Worm (Caenorhabditis elegans) whole organism, L3 larva: ENCODE measurements around the gene R07C12.1.

Experiments used
- aly-2 ChIP-seq: fragments of 150-350 bp; optimal IDR thresholded peaks from 2 replicates; lab custom pipeline; 2014; ENCODE audit warnings: missing biosample characterization, missing genetic modification characterization
- ama-1 ChIP-seq: fragments of 150-350 bp; optimal IDR thresholded peaks from 2 replicates; lab custom pipeline; 2018
- elt-2 ChIP-seq: sonication (generic microtip); optimal IDR thresholded peaks from 2 replicates; lab custom pipeline; 2016; ENCODE audit warnings: missing genetic modification reagents, mild to moderate bottlenecking, missing genetic modification characterization, missing compliant biosample characterization
- fos-1 ChIP-seq: fragments of 150-350 bp; optimal IDR thresholded peaks from 2 replicates; lab custom pipeline; 2014; ENCODE audit warnings: missing biosample characterization, missing genetic modification characterization
- lin-15B ChIP-seq: fragments of 150-350 bp; optimal IDR thresholded peaks from 2 replicates; lab custom pipeline; 2014; ENCODE audit warnings: missing biosample characterization, missing genetic modification characterization
- nhr-11 ChIP-seq: fragments of 150-350 bp; optimal IDR thresholded peaks from 2 replicates; lab custom pipeline; 2014; ENCODE audit warnings: missing biosample characterization, missing genetic modification characterization
- nhr-12 ChIP-seq: fragments of 150-350 bp; optimal IDR thresholded peaks from 2 replicates; lab custom pipeline; 2014; ENCODE audit warnings: missing biosample characterization, missing genetic modification characterization
- nhr-25 ChIP-seq: sonication (generic microtip); optimal IDR thresholded peaks from 2 replicates; lab custom pipeline; 2017; ENCODE audit warnings: missing biosample characterization, missing genetic modification characterization
- pqm-1 ChIP-seq: fragments of 150-350 bp; optimal IDR thresholded peaks from 2 replicates; lab custom pipeline; 2017; ENCODE audit warnings: missing biosample characterization, missing genetic modification characterization, inconsistent platforms
- skn-1 ChIP-seq: fragments of 150-350 bp; optimal IDR thresholded peaks from 2 replicates; lab custom pipeline; 2014; ENCODE audit warnings: missing biosample characterization, missing genetic modification characterization
- unc-39 ChIP-seq: sonication (generic microtip); optimal IDR thresholded peaks from 4 replicates; lab custom pipeline; 2017; ENCODE audit warnings: missing biosample characterization, missing genetic modification characterization

ce11 chrIV:4172242-4172641, 20.0 kb downstream of the R07C12.1 start:
- TF ChIP-seq nhr-12, result no peak
- TF ChIP-seq unc-39 (tag; lab: Kevin White, UChicago), result no peak
- TF ChIP-seq fos-1 (tag; lab: Kevin White, UChicago), result no peak
- TF ChIP-seq elt-2 (tag; lab: Kevin White, UChicago), result no peak
- no peak for TF ChIP-seq pqm-1
- no peak for TF ChIP-seq aly-2 (tag; lab: Kevin White, UChicago)
- no peak for TF ChIP-seq ama-1 (lab: Kevin White, UChicago)
- TF ChIP-seq lin-15B (tag; lab: Kevin White, UChicago), result no peak
- TF ChIP-seq skn-1 (tag; lab: Kevin White, UChicago), result no peak
- TF ChIP-seq nhr-11 (tag; lab: Kevin White, UChicago), result no peak
- no peak for TF ChIP-seq nhr-25 (tag; lab: Kevin White, UChicago)
